Worm (Caenorhabditis elegans) whole organism, L1 larva: ENCODE results near the gene srx-43.
A peak's percentile ranks its signal among the peaks of the same experiment; 100 is the strongest.

ENCODE experiments used
- C16A3.4 ChIP-seq: fragments of 150-350 bp; optimal IDR thresholded peaks from 2 replicates; lab custom pipeline; 2014; ENCODE audit warnings: missing biosample characterization, missing genetic modification characterization
- F16B12.6 ChIP-seq: fragments of 150-350 bp; optimal IDR thresholded peaks from 2 replicates; lab custom pipeline; 2014; ENCODE audit warnings: missing biosample characterization, missing genetic modification characterization
- blmp-1 ChIP-seq: fragments of 150-350 bp; optimal IDR thresholded peaks from 2 replicates; lab custom pipeline; 2014; ENCODE audit warnings: missing biosample characterization, missing genetic modification characterization
- ceh-82 ChIP-seq, 3 experiments: fragments of 150-350 bp in 1 of 3; sonication (generic microtip) in 2 of 3; optimal IDR thresholded peaks; 2 replicates each; lab custom pipeline; 2014 to 2017; ENCODE audit warnings: missing biosample characterization in 3 of 3, missing genetic modification characterization in 3 of 3
- ceh-88 ChIP-seq: fragments of 200-800 bp; sonication (Bioruptor generic); IDR thresholded peaks from 2 replicates; pipeline ENCODE4 v1.3.6; 2022; ENCODE audit warnings: missing genetic modification characterization, missing compliant biosample characterization
- ces-1 ChIP-seq: fragments of 150-350 bp; optimal IDR thresholded peaks from 2 replicates; lab custom pipeline; 2014; ENCODE audit warnings: missing biosample characterization, missing genetic modification reagents, missing genetic modification characterization
- dpl-1 ChIP-seq, 3 experiments: fragments of 150-350 bp in 2 of 3; sonication (generic microtip) in 1 of 3; optimal IDR thresholded peaks; 2 replicates each; lab custom pipeline; 2014 to 2017; ENCODE audit warnings: missing biosample characterization in 3 of 3, missing genetic modification characterization in 3 of 3, missing genetic modification reagents in 3 of 3
- dsc-1 ChIP-seq: sonication (generic microtip); optimal IDR thresholded peaks from 2 replicates; lab custom pipeline; 2016; ENCODE audit warnings: mild to moderate bottlenecking, missing genetic modification characterization, missing compliant biosample characterization
- efl-1 ChIP-seq, 4 experiments: fragments of 150-350 bp; optimal IDR thresholded peaks in 3 of 4; peaks in 1 of 4; 1 replicate in 1 of 4; 2 replicates in 3 of 4; lab custom pipeline; 2014; ENCODE audit warnings: missing biosample characterization in 2 of 4, missing genetic modification characterization in 2 of 4, missing genetic modification reagents in 2 of 4
- efl-3 ChIP-seq: fragments of 200-800 bp; sonication (Bioruptor generic); optimal IDR thresholded peaks from 2 replicates; lab custom pipeline; 2018; ENCODE audit warnings: mild to moderate bottlenecking, missing genetic modification characterization, missing compliant biosample characterization
- egl-27 ChIP-seq, 2 experiments: fragments of 150-350 bp in 1 of 2; sonication (generic microtip); optimal IDR thresholded peaks; 3 replicates each; lab custom pipeline; 2017 to 2018; ENCODE audit warnings: missing biosample characterization in 2 of 2, missing genetic modification characterization in 2 of 2, missing genetic modification reagents in 2 of 2
- elt-3 ChIP-seq, 6 experiments: fragments of 150-350 bp in 1 of 6; sonication (generic microtip); optimal IDR thresholded peaks; 2 replicates each; lab custom pipeline; 2017 to 2018; ENCODE audit warnings: missing biosample characterization in 6 of 6, missing genetic modification characterization in 6 of 6, inconsistent platforms in 1 of 6
- fkh-10 ChIP-seq: sonication (generic microtip); optimal IDR thresholded peaks from 2 replicates; lab custom pipeline; 2017; ENCODE audit warnings: missing biosample characterization, missing genetic modification reagents, missing genetic modification characterization
- fkh-8 ChIP-seq: sonication (generic microtip); optimal IDR thresholded peaks from 2 replicates; lab custom pipeline; 2016; ENCODE audit warnings: mild to moderate bottlenecking, missing genetic modification characterization, missing compliant biosample characterization
- grh-1 ChIP-seq: fragments of 200-800 bp; sonication (Bioruptor generic); IDR thresholded peaks from 2 replicates; pipeline ENCODE4 v1.3.6; 2022; ENCODE audit warnings: missing genetic modification reagents, missing genetic modification characterization, missing compliant biosample characterization
- hlh-4 ChIP-seq: sonication (generic microtip); optimal IDR thresholded peaks from 2 replicates; lab custom pipeline; 2016; ENCODE audit warnings: mild to moderate bottlenecking, missing genetic modification characterization, missing compliant biosample characterization
- lin-14 ChIP-seq: fragments of 200-800 bp; sonication (Bioruptor generic); optimal IDR thresholded peaks from 2 replicates; lab custom pipeline; 2018; ENCODE audit warnings: mild to moderate bottlenecking, missing genetic modification characterization, moderate library complexity, missing compliant biosample characterization
- lin-35 ChIP-seq, 2 experiments: fragments of 150-350 bp; optimal IDR thresholded peaks; 2 replicates each; lab custom pipeline; 2014; ENCODE audit warnings: missing biosample characterization in 2 of 2, missing genetic modification characterization in 2 of 2, missing genetic modification reagents in 2 of 2
- mdl-1 ChIP-seq, 2 experiments: fragments of 150-350 bp; optimal IDR thresholded peaks; 2 replicates each; lab custom pipeline; 2014 to 2017; ENCODE audit warnings: missing biosample characterization in 2 of 2, missing genetic modification characterization in 2 of 2, inconsistent platforms in 1 of 2
- mef-2 ChIP-seq: fragments of 150-350 bp; optimal IDR thresholded peaks from 2 replicates; lab custom pipeline; 2014; ENCODE audit warnings: missing biosample characterization, missing genetic modification characterization
- mep-1 ChIP-seq: fragments of 150-350 bp; optimal IDR thresholded peaks from 2 replicates; lab custom pipeline; 2014; ENCODE audit warnings: missing biosample characterization, missing genetic modification characterization
- nhr-19 ChIP-seq: fragments of 200-800 bp; sonication (Bioruptor generic); conservative IDR thresholded peaks from 2 replicates; pipeline ENCODE4 v1.3.6; 2022; ENCODE audit warnings: missing genetic modification characterization, missing compliant biosample characterization
- nhr-20 ChIP-seq: sonication (generic microtip); optimal IDR thresholded peaks from 2 replicates; lab custom pipeline; 2016; ENCODE audit warnings: mild to moderate bottlenecking, missing genetic modification characterization, missing compliant biosample characterization
- nhr-47 ChIP-seq: sonication (generic microtip); optimal IDR thresholded peaks from 2 replicates; lab custom pipeline; 2016; ENCODE audit warnings: mild to moderate bottlenecking, missing genetic modification characterization, moderate library complexity, missing compliant biosample characterization
- nhr-71 ChIP-seq: sonication (generic microtip); optimal IDR thresholded peaks from 2 replicates; lab custom pipeline; 2016; ENCODE audit warnings: mild to moderate bottlenecking, missing genetic modification characterization, moderate library complexity, missing compliant biosample characterization
- nhr-77 ChIP-seq: fragments of 150-350 bp; optimal IDR thresholded peaks from 2 replicates; lab custom pipeline; 2014; ENCODE audit warnings: missing biosample characterization, missing genetic modification characterization
- nhr-84 ChIP-seq: sonication (generic microtip); optimal IDR thresholded peaks from 2 replicates; lab custom pipeline; 2017; ENCODE audit warnings: missing biosample characterization, missing genetic modification characterization
- nhr-85 ChIP-seq: sonication (generic microtip); peaks from one replicate; lab custom pipeline; 2016; ENCODE audit warnings: missing genetic modification characterization, inconsistent platforms, missing compliant biosample characterization
- nhr-90 ChIP-seq: sonication (generic microtip); optimal IDR thresholded peaks from 2 replicates; lab custom pipeline; 2016; ENCODE audit warnings: mild to moderate bottlenecking, missing genetic modification characterization, missing compliant biosample characterization; ENCODE audit not compliant: poor library complexity
- rnt-1 ChIP-seq: sonication (generic microtip); optimal IDR thresholded peaks from 2 replicates; lab custom pipeline; 2016; ENCODE audit warnings: mild to moderate bottlenecking, missing genetic modification characterization, moderate library complexity, missing compliant biosample characterization
- skn-1 ChIP-seq: fragments of 150-350 bp; optimal IDR thresholded peaks from 2 replicates; lab custom pipeline; 2014; ENCODE audit warnings: missing biosample characterization, missing genetic modification characterization
- snu-23 ChIP-seq: sonication (generic microtip); optimal IDR thresholded peaks from 2 replicates; lab custom pipeline; 2016; ENCODE audit warnings: missing genetic modification characterization, missing compliant biosample characterization
- swsn-7 ChIP-seq: sonication (generic microtip); optimal IDR thresholded peaks from 2 replicates; lab custom pipeline; 2016; ENCODE audit warnings: missing genetic modification characterization, missing compliant biosample characterization
- tbx-2 ChIP-seq: sonication (generic microtip); optimal IDR thresholded peaks from 2 replicates; lab custom pipeline; 2016; ENCODE audit warnings: missing genetic modification characterization, missing compliant biosample characterization
- unc-86 ChIP-seq: sonication (generic microtip); optimal IDR thresholded peaks from 2 replicates; lab custom pipeline; 2016; ENCODE audit warnings: missing genetic modification characterization, missing compliant biosample characterization
- vab-15 ChIP-seq: sonication (generic microtip); optimal IDR thresholded peaks from 2 replicates; lab custom pipeline; 2017; ENCODE audit warnings: missing genotype, mild to moderate bottlenecking, missing genetic modification characterization, missing compliant biosample characterization
- xbp-1 ChIP-seq: sonication (generic microtip); optimal IDR thresholded peaks from 2 replicates; lab custom pipeline; 2016; ENCODE audit warnings: missing genetic modification characterization, missing compliant biosample characterization
- ztf-11 ChIP-seq, 2 experiments: sonication (generic microtip); optimal IDR thresholded peaks; 2 replicates each; lab custom pipeline; 2016 to 2017; ENCODE audit warnings: missing genetic modification characterization in 2 of 2, missing biosample characterization in 1 of 2, missing compliant biosample characterization in 1 of 2
- ztf-4 ChIP-seq: fragments of 150-350 bp; optimal IDR thresholded peaks from 2 replicates; lab custom pipeline; 2014; ENCODE audit warnings: missing biosample characterization, missing genetic modification characterization

The srx-43 gene

ce11 chrV:16032761-16033160, 15.0 kb downstream of the srx-43 start, which contains the start of gene T10C6.16:
Gene T10C6.16, minus strand, starts transcription at chrV:16033005.
- no peak for TF ChIP-seq egl-27 (tag; optimal IDR thresholded peaks at IDR 0.05; lab: Kevin White, UChicago)
- TF ChIP-seq nhr-85: peak; percentile 18

- TF ChIP-seq egl-27 (tag; optimal IDR thresholded peaks at IDR 0.05; lab: Kevin White, UChicago) (no peak), skn-1 (tag; lab: Kevin White, UChicago) (no peak), nhr-19 (GFP tag; lab: Robert Waterston, UW) (no peak), ces-1 (no peak), dsc-1 (no peak), vab-15 (no peak), F16B12.6 (tag; lab: Kevin White, UChicago) (no peak), nhr-84 (tag; lab: Kevin White, UChicago) (no peak)
Observed at ce11 chrV:16033491-16033890, 15.7 kb downstream of the srx-43 start.

ce11 chrV:16036166-16036565, 18.4 kb downstream of the srx-43 start, which contains the start of gene T10C6.10:
Gene T10C6.10, plus strand, starts transcription at chrV:16036413.
- TF ChIP-seq F16B12.6 (tag; lab: Kevin White, UChicago) (no peak), nhr-19 (GFP tag; lab: Robert Waterston, UW) (no peak), efl-1 (optimal IDR thresholded peaks at IDR 0.05; lab: Kevin White, UChicago) (no peak), efl-1 (GFP tag; optimal IDR thresholded peaks at IDR 0.05 in 1 of 2; lab: Kevin White, UChicago) (peak in 1 of 2 experiments; percentile 45), egl-27 (tag; optimal IDR thresholded peaks at IDR 0.05; lab: Kevin White, UChicago) (no peak)

- peak; percentile 27 for TF ChIP-seq rnt-1 (tag; lab: Kevin White, UChicago)
- peak; percentile 60 for TF ChIP-seq efl-3 (GFP tag; lab: Kevin White, UChicago)
- peak; percentile 30 for TF ChIP-seq mep-1 (tag; lab: Kevin White, UChicago)
- TF ChIP-seq ztf-11 (tag; optimal IDR thresholded peaks at IDR 0.05; lab: Kevin White, UChicago): peak in 1 of 2 experiments; percentile 92
- peak; percentile 15 for TF ChIP-seq blmp-1 (tag; lab: Kevin White, UChicago)
- peak; percentile 69 for TF ChIP-seq nhr-71 (tag; lab: Kevin White, UChicago)
- peak; percentile 79 for TF ChIP-seq lin-14 (GFP tag; lab: Kevin White, UChicago)
- peak; percentile 18; the same call in 1 of the 2 replicates for TF ChIP-seq nhr-19 (GFP tag; lab: Robert Waterston, UW)
- TF ChIP-seq nhr-20 (tag; lab: Kevin White, UChicago): peak; percentile 69
- TF ChIP-seq snu-23 (GFP tag; lab: Kevin White, UChicago): peak; percentile 54
- TF ChIP-seq nhr-85: peak; percentile 90
- TF ChIP-seq efl-1 (optimal IDR thresholded peaks at IDR 0.05; lab: Kevin White, UChicago): peak; percentile 25 to 52
- TF ChIP-seq efl-1 (GFP tag; optimal IDR thresholded peaks at IDR 0.05 in 1 of 2; lab: Kevin White, UChicago): peak in 1 of 2 experiments; percentile 29
- peak; percentile 38 for TF ChIP-seq xbp-1
- TF ChIP-seq C16A3.4 (tag; lab: Kevin White, UChicago): peak; percentile 15
- TF ChIP-seq ztf-4 (tag; lab: Kevin White, UChicago): peak; percentile 35
- peak; percentile 43 for TF ChIP-seq unc-86
- peak; percentile 76 for TF ChIP-seq swsn-7 (tag; lab: Kevin White, UChicago)
- peak in 1 of 3 experiments; percentile 23 for TF ChIP-seq dpl-1 (GFP tag; optimal IDR thresholded peaks at IDR 0.05; lab: Kevin White, UChicago)
- TF ChIP-seq nhr-47 (tag; lab: Kevin White, UChicago): peak; percentile 56
- peak; percentile 20 for TF ChIP-seq tbx-2
- peak in 1 of 2 experiments; percentile 7 for TF ChIP-seq lin-35 (GFP tag; optimal IDR thresholded peaks at IDR 0.05; lab: Kevin White, UChicago)
- peak; percentile 76 for TF ChIP-seq nhr-90 (tag; lab: Kevin White, UChicago)
- peak; percentile 78 for TF ChIP-seq grh-1
- TF ChIP-seq, all 84 proteins: peak for 23; not testable (repeated sequence) for 61
Observed at ce11 chrV:16040140-16040827, 22.5 kb downstream of the srx-43 start, which contains the start of the genes his-4 and his-3. Gene his-4, minus strand, starts transcription at chrV:16040515. Gene his-3, plus strand, starts transcription at chrV:16040808.

ce11 chrV:16041412-16041811, 23.6 kb downstream of the srx-43 start:
- no peak for TF ChIP-seq F16B12.6 (tag; lab: Kevin White, UChicago)
- no peak for TF ChIP-seq ceh-82 (tag; optimal IDR thresholded peaks at IDR 0.05; lab: Kevin White, UChicago)
- TF ChIP-seq unc-86: no peak
- TF ChIP-seq nhr-71 (tag; lab: Kevin White, UChicago): peak; percentile 23
- no peak for TF ChIP-seq mdl-1 (tag; optimal IDR thresholded peaks at IDR 0.05; lab: Kevin White, UChicago)
- TF ChIP-seq nhr-77 (tag; lab: Kevin White, UChicago): no peak
- TF ChIP-seq efl-1 (optimal IDR thresholded peaks at IDR 0.05; lab: Kevin White, UChicago): peak in 1 of 2 experiments; percentile 10
- no peak for TF ChIP-seq efl-1 (GFP tag; optimal IDR thresholded peaks at IDR 0.05 in 1 of 2; lab: Kevin White, UChicago)
- TF ChIP-seq ceh-88: no peak
- TF ChIP-seq skn-1 (tag; lab: Kevin White, UChicago): no peak
- no peak for TF ChIP-seq snu-23 (GFP tag; lab: Kevin White, UChicago)
- no peak for TF ChIP-seq nhr-47 (tag; lab: Kevin White, UChicago)
- no peak for TF ChIP-seq efl-3 (GFP tag; lab: Kevin White, UChicago)
- no peak for TF ChIP-seq elt-3 (tag; optimal IDR thresholded peaks at IDR 0.05; lab: Kevin White, UChicago)
- no peak for TF ChIP-seq fkh-10 (GFP tag; lab: Kevin White, UChicago)
- no peak for TF ChIP-seq fkh-8 (tag; lab: Kevin White, UChicago)
- no peak for TF ChIP-seq hlh-4
- peak; percentile 18 to 35 (median 19) for TF ChIP-seq dpl-1 (GFP tag; optimal IDR thresholded peaks at IDR 0.05; lab: Kevin White, UChicago)
- no peak for TF ChIP-seq mef-2
